Worm (Caenorhabditis elegans): ENCODE data around the gene rbm-26.

DNA sequence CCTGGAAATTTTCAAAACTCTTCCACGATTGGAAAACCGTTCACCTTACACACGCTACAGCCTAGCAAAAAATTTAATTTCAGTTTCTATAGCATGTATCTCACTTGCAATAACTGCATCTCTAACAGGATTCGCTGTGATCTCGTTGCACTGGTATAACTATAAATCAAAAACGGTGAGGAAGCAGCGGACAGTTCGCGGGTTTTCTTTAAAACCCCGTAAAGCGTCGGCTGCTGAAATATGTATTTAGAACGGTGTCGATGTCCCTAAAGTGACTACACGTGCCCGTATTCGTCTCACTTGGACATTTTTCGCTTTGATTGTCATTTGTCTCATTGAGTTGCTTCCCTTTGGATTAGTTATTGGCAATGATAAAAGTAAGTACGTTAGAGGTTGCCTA lies 23.0 kb downstream of the rbm-26 start:
- no peak for TF ChIP-seq ama-1 (optimal IDR thresholded peaks at IDR 0.05)
- TF ChIP-seq tra-4 (tag; optimal IDR thresholded peaks at IDR 0.05), result no peak
